Worm (Caenorhabditis elegans) whole organism, late embryonic: ENCODE data around the gene madf-8.

Experiments
- C08G9.2 ChIP-seq: sonication (generic microtip); optimal IDR thresholded peaks from 2 replicates; lab custom pipeline; 2016; ENCODE audit warnings: mild to moderate bottlenecking, missing genetic modification characterization, moderate library complexity, missing compliant biosample characterization
- C38D4.7 ChIP-seq: fragments of 200-800 bp; sonication (Bioruptor generic); optimal IDR thresholded peaks from 2 replicates; lab custom pipeline; 2018; ENCODE audit warnings: mild to moderate bottlenecking, missing genetic modification characterization, moderate library complexity, missing compliant biosample characterization
- K02D7.2 ChIP-seq: sonication (generic microtip); optimal IDR thresholded peaks from 2 replicates; lab custom pipeline; 2017; ENCODE audit warnings: mild to moderate bottlenecking, missing genetic modification characterization, missing compliant biosample characterization
- K09A11.1 ChIP-seq: sonication (generic microtip); optimal IDR thresholded peaks from 2 replicates; lab custom pipeline; 2017; ENCODE audit warnings: antibody characterized with exemption, mild to moderate bottlenecking, missing genetic modification characterization, missing compliant biosample characterization; ENCODE audit not compliant: insufficient read depth
- Y22D7AL.16 ChIP-seq: sonication (generic microtip); optimal IDR thresholded peaks from 2 replicates; lab custom pipeline; 2016; ENCODE audit warnings: missing genetic modification characterization, missing compliant biosample characterization
- ahr-1 ChIP-seq: sonication (generic microtip); optimal IDR thresholded peaks from 2 replicates; lab custom pipeline; 2016; ENCODE audit warnings: missing genetic modification characterization, missing compliant biosample characterization
- ceh-14 ChIP-seq: sonication (generic microtip); optimal IDR thresholded peaks from 2 replicates; lab custom pipeline; 2016; ENCODE audit warnings: missing genotype, missing genetic modification characterization, missing compliant biosample characterization
- ceh-18 ChIP-seq: sonication (generic microtip); optimal IDR thresholded peaks from 2 replicates; lab custom pipeline; 2016; ENCODE audit warnings: missing genetic modification characterization, missing compliant biosample characterization
- ceh-19 ChIP-seq: fragments of 200-800 bp; sonication (Bioruptor generic); optimal IDR thresholded peaks from 2 replicates; lab custom pipeline; 2018; ENCODE audit warnings: mild to moderate bottlenecking, missing genetic modification characterization, missing compliant biosample characterization
- ceh-2 ChIP-seq: sonication (generic microtip); optimal IDR thresholded peaks from 2 replicates; lab custom pipeline; 2016; ENCODE audit warnings: missing genotype, missing genetic modification characterization, missing compliant biosample characterization
- ceh-22 ChIP-seq: sonication (generic microtip); optimal IDR thresholded peaks from 2 replicates; lab custom pipeline; 2017; ENCODE audit warnings: missing biosample characterization, missing genetic modification characterization
- ceh-24 ChIP-seq: sonication (generic microtip); optimal IDR thresholded peaks from 2 replicates; lab custom pipeline; 2016; ENCODE audit warnings: mild to moderate bottlenecking, missing genetic modification characterization, missing compliant biosample characterization
- ceh-31 ChIP-seq: sonication (generic microtip); optimal IDR thresholded peaks from 2 replicates; lab custom pipeline; 2016; ENCODE audit warnings: missing genetic modification characterization, missing compliant biosample characterization
- ceh-34 ChIP-seq: sonication (generic microtip); optimal IDR thresholded peaks from 2 replicates; lab custom pipeline; 2016; ENCODE audit warnings: mild to moderate bottlenecking, missing genetic modification characterization, missing compliant biosample characterization
- ceh-45 ChIP-seq: fragments of 200-800 bp; sonication (Bioruptor generic); IDR thresholded peaks from 2 replicates; pipeline ENCODE4 v1.3.6; 2022; ENCODE audit warnings: missing genetic modification reagents, missing genetic modification characterization, missing compliant biosample characterization
- ceh-48 ChIP-seq: sonication (generic microtip); optimal IDR thresholded peaks from 2 replicates; lab custom pipeline; 2016; ENCODE audit warnings: missing genetic modification characterization, inconsistent platforms, missing compliant biosample characterization
- ceh-6 ChIP-seq: fragments of 200-800 bp; sonication (Bioruptor generic); optimal IDR thresholded peaks from 2 replicates; lab custom pipeline; 2018; ENCODE audit warnings: mild to moderate bottlenecking, missing genetic modification characterization, missing compliant biosample characterization
- dve-1 ChIP-seq: sonication (generic microtip); optimal IDR thresholded peaks from 2 replicates; lab custom pipeline; 2017; ENCODE audit warnings: antibody characterized with exemption, mild to moderate bottlenecking, missing genetic modification characterization, missing compliant biosample characterization
- elt-2 ChIP-seq: sonication (generic microtip); optimal IDR thresholded peaks from 2 replicates; lab custom pipeline; 2016; ENCODE audit warnings: missing genetic modification reagents, missing genetic modification characterization, missing compliant biosample characterization
- ets-4 ChIP-seq: sonication (generic microtip); optimal IDR thresholded peaks from 2 replicates; lab custom pipeline; 2016; ENCODE audit warnings: missing genetic modification characterization, missing compliant biosample characterization
- eyg-1 ChIP-seq: sonication (generic microtip); optimal IDR thresholded peaks from 2 replicates; lab custom pipeline; 2016; ENCODE audit warnings: missing genotype, missing genetic modification characterization, missing compliant biosample characterization
- fax-1 ChIP-seq: sonication (generic microtip); optimal IDR thresholded peaks from 2 replicates; lab custom pipeline; 2016; ENCODE audit warnings: missing genotype, missing genetic modification characterization, missing compliant biosample characterization
- fkh-10 ChIP-seq: fragments of 150-350 bp; optimal IDR thresholded peaks from 2 replicates; lab custom pipeline; 2014; ENCODE audit warnings: missing biosample characterization, missing genetic modification reagents, missing genetic modification characterization
- hlh-30 ChIP-seq: sonication (generic microtip); optimal IDR thresholded peaks from 2 replicates; lab custom pipeline; 2017; ENCODE audit warnings: antibody characterized with exemption, missing genetic modification characterization, missing compliant biosample characterization; ENCODE audit not compliant: insufficient read depth
- hlh-6 ChIP-seq: sonication (generic microtip); optimal IDR thresholded peaks from 2 replicates; lab custom pipeline; 2016; ENCODE audit warnings: missing genotype, missing genetic modification characterization, missing compliant biosample characterization
- hlh-8 ChIP-seq: sonication (generic microtip); optimal IDR thresholded peaks from 2 replicates; lab custom pipeline; 2016; ENCODE audit warnings: missing genotype, missing genetic modification characterization, missing compliant biosample characterization
- lim-6 ChIP-seq: sonication (generic microtip); optimal IDR thresholded peaks from 2 replicates; lab custom pipeline; 2016; ENCODE audit warnings: missing genetic modification characterization, missing compliant biosample characterization
- lin-11 ChIP-seq: fragments of 200-800 bp; sonication (Bioruptor generic); optimal IDR thresholded peaks from 2 replicates; lab custom pipeline; 2018; ENCODE audit warnings: mild to moderate bottlenecking, missing genetic modification characterization, missing compliant biosample characterization
- madf-2 ChIP-seq: sonication (generic microtip); optimal IDR thresholded peaks from 2 replicates; lab custom pipeline; 2017; ENCODE audit warnings: missing genetic modification characterization, missing compliant biosample characterization
- nfya-1 ChIP-seq: sonication (generic microtip); optimal IDR thresholded peaks from 2 replicates; lab custom pipeline; 2017; ENCODE audit warnings: missing genetic modification characterization, mild to moderate bottlenecking, missing compliant biosample characterization, antibody characterized with exemption, moderate library complexity
- odd-2 ChIP-seq: sonication (generic microtip); optimal IDR thresholded peaks from 2 replicates; lab custom pipeline; 2017; ENCODE audit warnings: antibody characterized with exemption, mild to moderate bottlenecking, missing genetic modification characterization, missing compliant biosample characterization
- pag-3 ChIP-seq: sonication (generic microtip); optimal IDR thresholded peaks from 2 replicates; lab custom pipeline; 2016; ENCODE audit warnings: missing compliant biosample characterization, missing genetic modification characterization, borderline replicate concordance
- pat-9 ChIP-seq: fragments of 200-800 bp; sonication (Bioruptor generic); optimal IDR thresholded peaks from 2 replicates; lab custom pipeline; 2018; ENCODE audit warnings: mild to moderate bottlenecking, missing genetic modification characterization, moderate library complexity, missing compliant biosample characterization
- pha-2 ChIP-seq: sonication (generic microtip); optimal IDR thresholded peaks from 2 replicates; lab custom pipeline; 2017; ENCODE audit warnings: mild to moderate bottlenecking, missing genetic modification characterization, missing compliant biosample characterization
- pqm-1 ChIP-seq: sonication (generic microtip); optimal IDR thresholded peaks from 2 replicates; lab custom pipeline; 2016; ENCODE audit warnings: missing genetic modification characterization, missing compliant biosample characterization
- rnt-1 ChIP-seq: sonication (generic microtip); optimal IDR thresholded peaks from 2 replicates; lab custom pipeline; 2016; ENCODE audit warnings: missing genetic modification characterization, missing compliant biosample characterization
- ttx-3 ChIP-seq: sonication (generic microtip); optimal IDR thresholded peaks from 2 replicates; lab custom pipeline; 2016; ENCODE audit warnings: missing genetic modification reagents, missing genetic modification characterization, missing compliant biosample characterization
- unc-42 ChIP-seq: sonication (generic microtip); optimal IDR thresholded peaks from 2 replicates; lab custom pipeline; 2016; ENCODE audit warnings: missing genotype, missing genetic modification characterization, missing compliant biosample characterization
- unc-55 ChIP-seq: sonication (generic microtip); optimal IDR thresholded peaks from 2 replicates; lab custom pipeline; 2017; ENCODE audit warnings: missing biosample characterization, missing genetic modification reagents, missing genetic modification characterization
- unc-86 ChIP-seq: sonication (generic microtip); optimal IDR thresholded peaks from 2 replicates; lab custom pipeline; 2016; ENCODE audit warnings: missing genetic modification characterization, missing compliant biosample characterization
- zip-5 ChIP-seq: sonication (generic microtip); optimal IDR thresholded peaks from 2 replicates; lab custom pipeline; 2016; ENCODE audit warnings: missing genetic modification characterization, missing compliant biosample characterization
- ztf-16 ChIP-seq: sonication (generic microtip); optimal IDR thresholded peaks from 2 replicates; lab custom pipeline; 2017; ENCODE audit warnings: missing genetic modification characterization, missing compliant biosample characterization

Gene madf-8

DNA sequence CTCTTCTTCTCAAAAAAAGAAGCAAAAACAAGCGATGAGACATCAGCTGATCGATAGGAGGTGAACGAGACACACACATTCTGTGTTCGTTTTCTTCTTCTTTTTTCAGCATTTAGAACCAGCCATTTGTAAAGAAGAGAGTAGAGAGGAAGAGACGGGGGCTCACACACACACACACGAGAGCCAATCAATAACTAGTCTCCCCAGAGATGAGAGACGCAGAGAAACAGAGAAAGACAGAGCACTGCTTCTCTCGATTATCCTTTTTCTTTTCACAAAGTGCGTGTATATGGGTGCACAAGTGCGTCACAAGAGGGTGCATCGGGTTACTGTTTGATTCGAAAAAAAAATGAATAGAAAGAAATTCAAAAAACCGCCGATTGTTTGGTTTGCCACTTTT is 26.7 kb upstream of the madf-8 start (continued):
- TF ChIP-seq ztf-16 (tag; lab: Kevin White, UChicago), result no peak
- no peak for TF ChIP-seq fax-1 (tag; lab: Kevin White, UChicago)
- TF ChIP-seq C08G9.2, result no peak
- no peak for TF ChIP-seq ceh-24 (tag; lab: Kevin White, UChicago)
- TF ChIP-seq ceh-48 (tag; lab: Kevin White, UChicago), result peak; percentile 85
- no peak for TF ChIP-seq odd-2 (tag; lab: Kevin White, UChicago)
- TF ChIP-seq ahr-1 (tag; lab: Kevin White, UChicago), result no peak
- TF ChIP-seq hlh-6 (tag; lab: Kevin White, UChicago), result no peak
- TF ChIP-seq zip-5 (tag; lab: Kevin White, UChicago), result no peak
- TF ChIP-seq ceh-18, result peak; percentile 8
- no peak for TF ChIP-seq dve-1 (tag; lab: Kevin White, UChicago)
- TF ChIP-seq nfya-1 (tag; lab: Kevin White, UChicago), result peak; percentile 71
- TF ChIP-seq lim-6 (tag; lab: Kevin White, UChicago), result no peak
- peak; percentile 63 for TF ChIP-seq ceh-31 (tag; lab: Kevin White, UChicago)
- TF ChIP-seq pha-2 (tag; lab: Kevin White, UChicago), result no peak
- no peak for TF ChIP-seq ceh-19
- TF ChIP-seq eyg-1, result no peak
- TF ChIP-seq C38D4.7 (GFP tag; lab: Kevin White, UChicago), result no peak
- no peak for TF ChIP-seq madf-2 (tag; lab: Kevin White, UChicago)
- no peak for TF ChIP-seq rnt-1 (tag; lab: Kevin White, UChicago)
- no peak for TF ChIP-seq pqm-1 (tag; lab: Kevin White, UChicago)
- TF ChIP-seq K09A11.1, result no peak
- TF ChIP-seq hlh-30 (tag; lab: Kevin White, UChicago), result no peak
- peak; percentile 61 for TF ChIP-seq unc-55 (GFP tag; lab: Kevin White, UChicago)

DNA sequence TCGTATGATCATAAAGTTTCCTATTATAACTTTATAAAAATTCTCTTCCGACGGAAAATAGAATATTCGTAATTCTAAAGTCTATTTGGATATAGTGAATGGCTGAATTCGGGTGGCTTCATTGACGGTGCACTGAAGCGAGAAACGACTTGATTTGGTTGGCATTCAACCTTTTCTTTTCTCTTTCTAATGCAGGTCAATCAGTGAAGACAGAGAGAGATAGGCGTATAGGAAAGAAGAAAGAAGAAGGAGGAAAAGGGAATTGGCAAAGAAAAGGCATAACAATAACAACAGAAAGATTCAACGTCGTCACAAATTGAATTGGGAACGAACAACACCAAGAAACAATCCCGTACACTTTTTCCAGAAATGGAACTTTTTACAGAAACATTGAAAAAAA is 24.8 kb upstream of the madf-8 start:
- TF ChIP-seq K09A11.1, result no peak
- TF ChIP-seq ceh-14 (tag; lab: Kevin White, UChicago), result no peak
- no peak for TF ChIP-seq hlh-8
- peak; percentile 14 for TF ChIP-seq ceh-31 (tag; lab: Kevin White, UChicago)
- no peak for TF ChIP-seq ceh-6 (GFP tag; lab: Kevin White, UChicago)
- no peak for TF ChIP-seq zip-5 (tag; lab: Kevin White, UChicago)
- TF ChIP-seq ttx-3, result no peak
- no peak for TF ChIP-seq ceh-2 (tag; lab: Kevin White, UChicago)
- TF ChIP-seq, all 69 proteins: peak for 1

DNA sequence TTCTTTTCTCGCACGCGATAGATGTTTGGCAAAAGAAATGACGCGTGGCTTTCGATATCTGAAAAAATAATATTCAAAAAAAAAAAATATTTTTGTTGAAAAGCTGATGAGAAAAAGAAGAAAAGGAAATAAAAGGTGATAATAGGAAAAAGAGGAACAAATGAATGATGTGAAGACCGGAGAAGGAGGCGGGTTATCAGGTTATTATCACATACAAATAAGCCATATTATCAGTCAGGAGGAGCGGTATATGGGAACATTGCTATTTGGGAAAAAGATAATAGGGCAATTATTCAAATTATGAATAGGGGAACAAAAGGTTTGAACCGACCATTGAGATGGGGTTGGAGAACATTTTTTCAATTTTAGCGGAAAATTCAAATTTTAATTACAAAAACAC is 23.5 kb upstream of the madf-8 start:
- TF ChIP-seq elt-2 (tag; lab: Kevin White, UChicago), result peak; percentile 89
- no peak for TF ChIP-seq eyg-1

DNA sequence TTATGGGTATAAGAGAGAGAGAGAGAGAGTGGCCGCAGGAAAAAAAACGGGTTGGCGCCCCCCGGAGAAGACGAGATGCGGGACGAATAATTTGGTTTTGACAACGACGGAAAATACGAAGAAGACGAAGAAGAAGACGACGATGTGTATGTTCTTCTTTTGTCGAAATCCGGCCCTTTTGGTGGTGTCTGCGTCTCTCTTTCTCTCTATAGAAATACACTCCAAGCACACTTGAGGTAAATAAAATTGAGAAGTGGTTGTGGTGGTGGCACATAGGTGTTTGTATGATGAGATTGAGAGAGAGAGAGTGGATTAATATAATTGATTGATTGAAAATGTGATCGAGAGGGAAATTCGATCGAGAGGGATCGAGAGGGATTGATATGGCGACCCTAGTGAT is 22.2 kb upstream of the madf-8 start:
- TF ChIP-seq pag-3 (tag; lab: Kevin White, UChicago), result no peak
- TF ChIP-seq odd-2 (tag; lab: Kevin White, UChicago), result no peak
- TF ChIP-seq unc-42 (tag; lab: Kevin White, UChicago), result peak; percentile 79
- TF ChIP-seq ets-4 (tag; lab: Kevin White, UChicago), result no peak
- no peak for TF ChIP-seq ceh-14 (tag; lab: Kevin White, UChicago)
- TF ChIP-seq lin-11, result no peak
- TF ChIP-seq fkh-10 (GFP tag; lab: Kevin White, UChicago), result no peak
- no peak for TF ChIP-seq ceh-19
- no peak for TF ChIP-seq K02D7.2
- peak; percentile 43 for TF ChIP-seq ceh-22 (tag; lab: Kevin White, UChicago)
- TF ChIP-seq ttx-3, result no peak
- no peak for TF ChIP-seq unc-86 (tag; lab: Kevin White, UChicago)
- no peak for TF ChIP-seq Y22D7AL.16
- no peak for TF ChIP-seq ceh-45 (GFP tag; lab: Robert Waterston, UW)
- no peak for TF ChIP-seq rnt-1 (tag; lab: Kevin White, UChicago)
- peak; percentile 2 for TF ChIP-seq nfya-1 (tag; lab: Kevin White, UChicago)
- no peak for TF ChIP-seq pat-9
- TF ChIP-seq ceh-31 (tag; lab: Kevin White, UChicago), result peak; percentile 21
- peak; percentile 5 for TF ChIP-seq ceh-34 (tag; lab: Kevin White, UChicago)
